Worm (Caenorhabditis elegans): ENCODE measurements around the gene F14D7.8.

DNA sequence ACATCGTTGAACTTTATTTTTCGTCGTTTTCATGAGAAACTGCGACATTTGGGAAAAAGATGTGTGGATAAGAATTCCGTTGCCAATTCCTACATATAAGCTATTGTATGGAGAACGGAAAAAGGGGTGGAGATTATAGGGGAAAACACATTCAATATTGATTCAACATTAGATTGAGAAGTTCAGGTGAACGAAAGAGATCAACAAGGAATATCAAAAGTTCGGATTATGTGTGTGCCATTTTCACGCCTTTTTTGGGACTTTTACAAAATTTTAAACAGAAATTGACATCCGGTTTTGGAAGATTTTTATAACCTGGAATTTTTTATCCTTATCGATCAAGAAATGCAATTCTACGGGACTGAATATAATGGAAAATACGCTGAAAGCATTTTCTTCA, 15.2 kb upstream of the F14D7.8 start, which contains the start of gene F47B8.5:
- TF ChIP-seq ceh-13 (GFP tag; optimal IDR thresholded peaks at IDR 0.05) (no peak), ceh-36 (tag; optimal IDR thresholded peaks at IDR 0.05) (no peak), ama-1 (optimal IDR thresholded peaks at IDR 0.05) (no peak), scrt-1 (GFP tag; IDR thresholded peaks at IDR 0.05) (no peak), hmbx-1 (tag; optimal IDR thresholded peaks at IDR 0.05) (no peak), pes-1 (GFP tag; IDR thresholded peaks at IDR 0.05) (no peak), ets-7 (tag; optimal IDR thresholded peaks at IDR 0.05) (no peak), sea-1 (GFP tag; conservative IDR thresholded peaks at IDR 0.05) (no peak), aly-1 (tag; optimal IDR thresholded peaks at IDR 0.05) (no peak), hnd-1 (tag; optimal IDR thresholded peaks at IDR 0.05) (no peak)
